Worm (Caenorhabditis elegans) whole organism, young adult: ENCODE measurements around the gene cut-3.

ENCODE experiments used
- D2030.7 ChIP-seq: fragments of 200-800 bp; sonication (Bioruptor generic); IDR thresholded peaks from 2 replicates; pipeline ENCODE4 v1.3.6; 2022; ENCODE audit warnings: missing genetic modification reagents, missing genetic modification characterization, missing compliant biosample characterization
- F23B12.7 ChIP-seq: sonication (generic microtip); optimal IDR thresholded peaks from 2 replicates; lab custom pipeline; 2017; ENCODE audit warnings: missing genetic modification characterization, mild to moderate bottlenecking, missing compliant biosample characterization, antibody characterized with exemption, moderate library complexity; ENCODE audit not compliant: insufficient read depth
- F33H1.4 ChIP-seq: fragments of 200-800 bp; sonication (Bioruptor generic); IDR thresholded peaks from 2 replicates; pipeline ENCODE4 v1.3.6; 2022; ENCODE audit warnings: missing genetic modification reagents, missing genetic modification characterization, missing compliant biosample characterization
- F52B5.7 ChIP-seq: sonication (generic microtip); optimal IDR thresholded peaks from 2 replicates; lab custom pipeline; 2016; ENCODE audit warnings: mild to moderate bottlenecking, missing genetic modification characterization, missing compliant biosample characterization
- F57C9.4 ChIP-seq: sonication (generic microtip); optimal IDR thresholded peaks from 2 replicates; lab custom pipeline; 2017; ENCODE audit warnings: mild to moderate bottlenecking, missing genetic modification characterization, missing compliant biosample characterization
- K11D2.4 ChIP-seq: fragments of 200-800 bp; sonication (Bioruptor generic); IDR thresholded peaks from 2 replicates; pipeline ENCODE4 v1.3.6; 2022; ENCODE audit warnings: missing genetic modification reagents, missing genetic modification characterization, missing compliant biosample characterization
- T07F8.4 ChIP-seq: sonication (generic microtip); optimal IDR thresholded peaks from 2 replicates; lab custom pipeline; 2016; ENCODE audit warnings: mild to moderate bottlenecking, missing genetic modification characterization, moderate library complexity, missing compliant biosample characterization
- Y53F4B.3 ChIP-seq: fragments of 200-800 bp; sonication (Bioruptor generic); IDR thresholded peaks from 2 replicates; pipeline ENCODE4 v1.3.6; 2022; ENCODE audit warnings: missing genetic modification reagents, missing genetic modification characterization, missing compliant biosample characterization
- Y53G8AR.9 ChIP-seq: fragments of 200-800 bp; sonication (Bioruptor generic); conservative IDR thresholded peaks from 2 replicates; pipeline ENCODE4 v1.3.6; 2022; ENCODE audit warnings: missing genetic modification reagents, missing genetic modification characterization, missing compliant biosample characterization
- Y67H2A.10 ChIP-seq: fragments of 200-800 bp; sonication (Bioruptor generic); conservative IDR thresholded peaks from 2 replicates; pipeline ENCODE4 v1.3.6; 2022; ENCODE audit warnings: missing genetic modification reagents, missing genetic modification characterization, missing compliant biosample characterization
- Y95B8A.8 ChIP-seq: fragments of 200-800 bp; sonication (Bioruptor generic); IDR thresholded peaks from 2 replicates; pipeline ENCODE4 v1.3.6; 2022; ENCODE audit warnings: missing genetic modification reagents, missing genetic modification characterization, missing compliant biosample characterization
- akir-1 ChIP-seq: fragments of 200-800 bp; sonication (Bioruptor generic); optimal IDR thresholded peaks from 2 replicates; lab custom pipeline; 2018; ENCODE audit warnings: mild to moderate bottlenecking, missing genetic modification characterization, moderate library complexity, missing compliant biosample characterization
- aptf-2 ChIP-seq: fragments of 200-800 bp; sonication (Bioruptor generic); conservative IDR thresholded peaks from 2 replicates; pipeline ENCODE4 v1.3.6; 2022; ENCODE audit warnings: missing genetic modification reagents, missing genetic modification characterization, missing compliant biosample characterization
- aptf-3 ChIP-seq: fragments of 200-800 bp; sonication (Bioruptor generic); IDR thresholded peaks from 2 replicates; pipeline ENCODE4 v1.3.6; 2022; ENCODE audit warnings: missing genetic modification characterization, missing compliant biosample characterization
- cebp-1 ChIP-seq, 2 experiments: fragments of 200-800 bp in 1 of 2; sonication (Bioruptor generic) in 1 of 2; sonication (generic microtip) in 1 of 2; IDR thresholded peaks in 1 of 2; optimal IDR thresholded peaks in 1 of 2; 2 replicates each; pipeline versions ENCODE4 v1.3.6 to Lab custom; 2017 to 2022; ENCODE audit warnings: missing compliant biosample characterization in 2 of 2, missing genetic modification characterization in 2 of 2, mild to moderate bottlenecking in 1 of 2, missing genetic modification reagents in 1 of 2, moderate library complexity in 1 of 2
- ceh-100 ChIP-seq: fragments of 200-800 bp; sonication (Bioruptor generic); IDR thresholded peaks from 2 replicates; pipeline ENCODE4 v1.3.6; 2022; ENCODE audit warnings: missing genetic modification reagents, missing genetic modification characterization, missing compliant biosample characterization
- ceh-91 ChIP-seq: fragments of 200-800 bp; sonication (Bioruptor generic); IDR thresholded peaks from 2 replicates; pipeline ENCODE4 v1.3.6; 2022; ENCODE audit warnings: missing genetic modification reagents, missing genetic modification characterization, missing compliant biosample characterization
- dox-1 ChIP-seq: fragments of 200-800 bp; sonication (Bioruptor generic); IDR thresholded peaks from 2 replicates; pipeline ENCODE4 v1.3.6; 2022; ENCODE audit warnings: missing genetic modification reagents, missing genetic modification characterization, missing compliant biosample characterization
- dpl-1 ChIP-seq: fragments of 150-350 bp; optimal IDR thresholded peaks from 2 replicates; lab custom pipeline; 2014; ENCODE audit warnings: missing biosample characterization, missing genetic modification reagents, missing genetic modification characterization
- efl-1 ChIP-seq: fragments of 150-350 bp; optimal IDR thresholded peaks from 2 replicates; lab custom pipeline; 2014; ENCODE audit warnings: missing biosample characterization, missing genetic modification reagents, missing genetic modification characterization
- egrh-3 ChIP-seq: fragments of 200-800 bp; sonication (Bioruptor generic); IDR thresholded peaks from 2 replicates; pipeline ENCODE4 v1.3.6; 2022; ENCODE audit warnings: missing genetic modification reagents, missing genetic modification characterization, missing compliant biosample characterization
- ets-4 ChIP-seq: fragments of 200-800 bp; sonication (Bioruptor generic); optimal IDR thresholded peaks from 2 replicates; lab custom pipeline; 2018; ENCODE audit warnings: mild to moderate bottlenecking, missing genetic modification characterization, missing compliant biosample characterization
- hlh-12 ChIP-seq: sonication (generic microtip); optimal IDR thresholded peaks from 2 replicates; lab custom pipeline; 2016; ENCODE audit warnings: missing genetic modification characterization, missing compliant biosample characterization
- hmg-1.2 ChIP-seq: fragments of 200-800 bp; sonication (Bioruptor generic); IDR thresholded peaks from 2 replicates; pipeline ENCODE4 v1.3.6; 2022; ENCODE audit warnings: missing genetic modification reagents, missing genetic modification characterization, missing compliant biosample characterization
- hsf-1 ChIP-seq: fragments of 200-800 bp; sonication (Bioruptor generic); IDR thresholded peaks from 2 replicates; pipeline ENCODE4 v1.3.6; 2022; ENCODE audit warnings: missing genetic modification reagents, missing genetic modification characterization, missing compliant biosample characterization
- lin-26 ChIP-seq: fragments of 200-800 bp; sonication (Bioruptor generic); IDR thresholded peaks from 2 replicates; pipeline ENCODE4 v1.3.6; 2022; ENCODE audit warnings: missing genetic modification reagents, missing genetic modification characterization, missing compliant biosample characterization
- lin-35 ChIP-seq, 3 experiments: fragments of 150-350 bp in 2 of 3; sonication (generic microtip) in 1 of 3; optimal IDR thresholded peaks; 2 replicates each; lab custom pipeline; 2014 to 2018; ENCODE audit warnings: missing biosample characterization in 3 of 3, missing genetic modification characterization in 3 of 3, missing genetic modification reagents in 3 of 3
- lin-40 ChIP-seq: sonication (generic microtip); optimal IDR thresholded peaks from 2 replicates; lab custom pipeline; 2016; ENCODE audit warnings: missing genetic modification characterization, mild to moderate bottlenecking, missing compliant biosample characterization, missing genotype, missing genetic modification reagents
- lin-54 ChIP-seq: fragments of 200-800 bp; sonication (Bioruptor generic); optimal IDR thresholded peaks from 2 replicates; lab custom pipeline; 2018; ENCODE audit warnings: mild to moderate bottlenecking, missing genetic modification characterization, missing compliant biosample characterization
- lsl-1 ChIP-seq: fragments of 200-800 bp; sonication (Bioruptor generic); optimal IDR thresholded peaks from 2 replicates; lab custom pipeline; 2018; ENCODE audit warnings: mild to moderate bottlenecking, missing genetic modification characterization, moderate library complexity, missing compliant biosample characterization
- madf-6 ChIP-seq: fragments of 200-800 bp; sonication (Bioruptor generic); IDR thresholded peaks from 2 replicates; pipeline ENCODE4 v1.3.6; 2022; ENCODE audit warnings: missing genetic modification reagents, missing genetic modification characterization, missing compliant biosample characterization
- mcd-1 ChIP-seq: fragments of 200-800 bp; sonication (Bioruptor generic); IDR thresholded peaks from 2 replicates; pipeline ENCODE4 v1.3.6; 2022; ENCODE audit warnings: missing genetic modification reagents, missing genetic modification characterization, missing compliant biosample characterization
- mxl-1 ChIP-seq: sonication (generic microtip); optimal IDR thresholded peaks from 2 replicates; lab custom pipeline; 2016; ENCODE audit warnings: missing genetic modification characterization, missing compliant biosample characterization
- nfyb-1 ChIP-seq: fragments of 200-800 bp; sonication (Bioruptor generic); IDR thresholded peaks from 2 replicates; pipeline ENCODE4 v1.3.6; 2022; ENCODE audit warnings: missing genetic modification reagents, missing genetic modification characterization, missing compliant biosample characterization
- nhr-179 ChIP-seq: sonication (generic microtip); optimal IDR thresholded peaks from 2 replicates; lab custom pipeline; 2016; ENCODE audit warnings: mild to moderate bottlenecking, missing genetic modification characterization, missing compliant biosample characterization
- rcor-1 ChIP-seq: fragments of 200-800 bp; sonication (Bioruptor generic); IDR thresholded peaks from 2 replicates; pipeline ENCODE4 v1.3.6; 2022; ENCODE audit warnings: missing genetic modification reagents, missing genetic modification characterization, missing compliant biosample characterization
- snpc-1.1 ChIP-seq: sonication (generic microtip); optimal IDR thresholded peaks from 2 replicates; lab custom pipeline; 2017; ENCODE audit warnings: missing genetic modification characterization, mild to moderate bottlenecking, missing compliant biosample characterization, antibody characterized with exemption, moderate library complexity, missing genotype, missing genetic modification reagents; ENCODE audit not compliant: insufficient read depth
- snpc-4 ChIP-seq, 5 experiments: fragments of 150-350 bp in 1 of 5; sonication (generic microtip) in 4 of 5; optimal IDR thresholded peaks; 2 replicates each; lab custom pipeline; 2014 to 2018; ENCODE audit warnings: missing genetic modification characterization in 5 of 5, missing biosample characterization in 3 of 5, antibody characterized with exemption in 2 of 5, mild to moderate bottlenecking in 2 of 5, missing compliant biosample characterization in 2 of 5, missing genotype in 2 of 5, moderate library complexity in 2 of 5, missing genetic modification reagents in 1 of 5
- tbp1 ChIP-seq: fragments of 200-800 bp; sonication (Bioruptor generic); optimal IDR thresholded peaks from 2 replicates; lab custom pipeline; 2018; ENCODE audit warnings: mild to moderate bottlenecking, missing genetic modification characterization, missing compliant biosample characterization
- xnd-1 ChIP-seq: sonication (generic microtip); optimal IDR thresholded peaks from 2 replicates; lab custom pipeline; 2016; ENCODE audit warnings: missing genotype, missing genetic modification reagents, missing genetic modification characterization, missing compliant biosample characterization
- ztf-22 ChIP-seq: fragments of 200-800 bp; sonication (Bioruptor generic); optimal IDR thresholded peaks from 2 replicates; lab custom pipeline; 2018; ENCODE audit warnings: mild to moderate bottlenecking, missing genetic modification characterization, moderate library complexity, missing compliant biosample characterization
- ztf-25 ChIP-seq: fragments of 200-800 bp; sonication (Bioruptor generic); IDR thresholded peaks from 2 replicates; pipeline ENCODE4 v1.3.6; 2022; ENCODE audit warnings: missing genetic modification reagents, missing genetic modification characterization, missing compliant biosample characterization
- ztf-26 ChIP-seq: sonication (generic microtip); optimal IDR thresholded peaks from 2 replicates; lab custom pipeline; 2017; ENCODE audit warnings: missing genetic modification characterization, missing compliant biosample characterization
- ztf-6 ChIP-seq: fragments of 200-800 bp; sonication (Bioruptor generic); IDR thresholded peaks from 2 replicates; pipeline ENCODE4 v1.3.6; 2022; ENCODE audit warnings: missing genetic modification reagents, missing genetic modification characterization, missing compliant biosample characterization

The cut-3 gene

DNA sequence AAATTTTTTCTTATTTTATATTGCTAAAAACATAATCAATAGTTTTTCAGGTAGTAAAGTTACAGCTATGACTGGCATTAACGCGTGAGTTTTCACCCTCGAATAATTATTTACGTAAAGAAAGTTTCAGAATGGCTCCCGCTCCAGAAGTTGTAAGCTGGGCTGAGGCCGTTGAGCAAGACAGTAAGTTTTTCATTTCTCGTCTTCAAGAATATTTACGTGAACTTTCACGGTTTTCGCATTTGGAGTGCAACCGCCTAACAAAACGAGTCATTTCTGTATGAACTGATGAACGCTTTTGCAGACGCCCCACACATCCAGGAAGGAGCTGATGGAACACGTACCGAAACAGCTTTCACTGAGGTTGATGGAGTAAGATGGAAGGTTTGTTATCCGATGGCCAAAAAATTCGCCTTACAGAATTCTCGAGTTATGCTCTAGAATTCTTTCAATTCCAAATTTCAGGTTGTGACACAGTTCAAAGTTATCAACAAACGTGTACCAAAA is 3.9 kb downstream of the cut-3 start, which contains the start of gene eif-3.G:
eif-3.G (plus strand) TSS at position 51 of the 507 bp plus-strand sequence.
- TF ChIP-seq hsf-1 (GFP tag; lab: Robert Waterston, UW) (0 out of 2 replicates have a peak, but pooled peaks have one; percentile 39), akir-1 (GFP tag; lab: Kevin White, UChicago) (no peak), D2030.7 (GFP tag; lab: Robert Waterston, UW) (peak; percentile 34; the same call in 1 of the 2 replicates), rcor-1 (GFP tag; lab: Robert Waterston, UW) (no peak), ets-4 (GFP tag; lab: Kevin White, UChicago) (no peak), Y95B8A.8 (GFP tag; lab: Robert Waterston, UW) (no peak), ztf-6 (no peak), lin-54 (peak; percentile 17), Y53G8AR.9 (GFP tag; lab: Robert Waterston, UW) (peak; percentile 51), hlh-12 (tag; lab: Kevin White, UChicago) (no peak), Y53F4B.3 (GFP tag; lab: Robert Waterston, UW) (no peak), ceh-100 (no peak), egrh-3 (GFP tag; lab: Robert Waterston, UW) (no peak), lin-26 (GFP tag; lab: Robert Waterston, UW) (0 out of 2 replicates have a peak, but pooled peaks have one; percentile 22), madf-6 (peak; percentile 50), T07F8.4 (tag; lab: Kevin White, UChicago) (no peak)
- TF ChIP-seq, all 124 proteins: peak for 6

DNA sequence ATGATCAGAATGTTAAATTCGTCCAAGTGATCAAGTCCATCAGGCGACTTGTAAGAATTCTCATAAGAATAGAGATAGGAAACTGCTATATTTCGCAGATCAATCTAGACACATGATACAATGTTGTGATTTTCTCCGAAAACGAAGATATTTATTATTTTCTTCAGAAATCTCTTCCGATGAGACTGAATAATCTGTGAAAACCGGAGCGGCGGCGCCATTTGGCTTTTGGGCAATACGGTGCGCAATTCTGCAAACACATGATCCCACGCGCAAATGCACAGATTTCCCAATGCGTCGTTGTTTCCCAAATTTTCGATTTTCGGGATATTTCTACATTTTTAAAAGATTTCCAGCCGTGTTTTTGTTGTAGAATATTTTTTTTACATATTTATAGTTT is 4.5 kb downstream of the cut-3 start:
- TF ChIP-seq xnd-1 (tag; lab: Kevin White, UChicago) (peak; percentile 5), Y67H2A.10 (GFP tag; lab: Robert Waterston, UW) (no peak), nfyb-1 (GFP tag; lab: Robert Waterston, UW) (peak; percentile 17; the same call in 1 of the 2 replicates), ztf-22 (GFP tag; lab: Kevin White, UChicago) (no peak), snpc-4 (GFP tag; optimal IDR thresholded peaks at IDR 0.05; lab: Kevin White, UChicago) (no peak), snpc-4 (tag; optimal IDR thresholded peaks at IDR 0.05; lab: Kevin White, UChicago) (peak in 1 of 4 experiments; percentile 16), ceh-91 (GFP tag; lab: Robert Waterston, UW) (0 out of 2 replicates have a peak, but pooled peaks have one; percentile 16), lin-54 (peak; percentile 41), F33H1.4 (GFP tag; lab: Robert Waterston, UW) (peak; percentile 42; the same call in 1 of the 2 replicates), mxl-1 (tag; lab: Kevin White, UChicago) (no peak), aptf-3 (no peak), F52B5.7 (tag; lab: Kevin White, UChicago) (no peak), mcd-1 (GFP tag; lab: Robert Waterston, UW) (peak; percentile 49), hmg-1.2 (GFP tag; lab: Robert Waterston, UW) (peak; percentile 28; the same call in 1 of the 2 replicates), ztf-26 (tag; lab: Kevin White, UChicago) (peak; percentile 2), F57C9.4 (tag; lab: Kevin White, UChicago) (no peak), lin-40 (tag; lab: Kevin White, UChicago) (peak; percentile 27), dpl-1 (GFP tag; lab: Kevin White, UChicago) (peak; percentile 9), nhr-179 (tag; lab: Kevin White, UChicago) (no peak), hsf-1 (GFP tag; lab: Robert Waterston, UW) (0 out of 2 replicates have a peak, but pooled peaks have one; percentile 9), dox-1 (peak; percentile 57; the same call in 1 of the 2 replicates), aptf-2 (GFP tag; lab: Robert Waterston, UW) (0 out of 2 replicates have a peak, but pooled peaks have one; percentile 47), lsl-1 (GFP tag; lab: Kevin White, UChicago) (peak; percentile 67), F23B12.7 (tag; lab: Kevin White, UChicago) (peak; percentile 48), snpc-1.1 (peak; percentile 22), madf-6 (peak; percentile 70; the same call in 1 of the 2 replicates), efl-1 (peak; percentile 40), cebp-1 (GFP tag; IDR thresholded peaks at IDR 0.05; lab: Robert Waterston, UW) (peak; percentile 30; the same call in 1 of the 2 replicates), cebp-1 (tag; optimal IDR thresholded peaks at IDR 0.05; lab: Kevin White, UChicago) (peak; percentile 80), K11D2.4 (GFP tag; lab: Robert Waterston, UW) (no peak), D2030.7 (GFP tag; lab: Robert Waterston, UW) (0 out of 2 replicates have a peak, but pooled peaks have one; percentile 17), tbp1 (peak; percentile 38), ztf-25 (GFP tag; lab: Robert Waterston, UW) (no peak), lin-35 (GFP tag; optimal IDR thresholded peaks at IDR 0.05; lab: Kevin White, UChicago) (peak in 1 of 3 experiments; percentile 7)
